Fruit fly (Drosophila melanogaster) whole organism, prepupa: ENCODE data around the gene EndoU.

ENCODE experiments used
- CG3032 ChIP-seq: fragments of 200-800 bp; optimal IDR thresholded peaks from 2 replicates; lab custom pipeline; 2019; ENCODE audit warnings: missing biosample characterization, mild to moderate bottlenecking, missing genetic modification characterization, moderate library complexity
- CG6854 ChIP-seq: fragments of 200-800 bp; sonication (Bioruptor generic); optimal IDR thresholded peaks from 2 replicates; lab custom pipeline; 2017; ENCODE audit warnings: missing biosample characterization, mild to moderate bottlenecking, missing genetic modification characterization
- Eip93F ChIP-seq: fragments of 200-800 bp; sonication (Bioruptor generic); optimal IDR thresholded peaks from 2 replicates; lab custom pipeline; 2016; ENCODE audit warnings: missing biosample characterization, mild to moderate bottlenecking, missing genetic modification characterization
- Hr39 ChIP-seq: fragments of 200-800 bp; sonication (Bioruptor generic); optimal IDR thresholded peaks from 2 replicates; lab custom pipeline; 2016; ENCODE audit warnings: missing biosample characterization, missing genetic modification characterization
- OdsH ChIP-seq: fragments of 200-800 bp; sonication (Bioruptor generic); optimal IDR thresholded peaks from 3 replicates; lab custom pipeline; 2016; ENCODE audit warnings: missing biosample characterization, missing genetic modification characterization
- fkh ChIP-seq: fragments of 200-800 bp; sonication (Bioruptor generic); optimal IDR thresholded peaks from 3 replicates; lab custom pipeline; 2017; ENCODE audit warnings: missing biosample characterization, mild to moderate bottlenecking, missing genetic modification characterization, moderate library complexity
- lz ChIP-seq: fragments of 200-800 bp; sonication (Bioruptor generic); optimal IDR thresholded peaks from 3 replicates; lab custom pipeline; 2016; ENCODE audit warnings: missing biosample characterization, missing genetic modification characterization

DNA sequence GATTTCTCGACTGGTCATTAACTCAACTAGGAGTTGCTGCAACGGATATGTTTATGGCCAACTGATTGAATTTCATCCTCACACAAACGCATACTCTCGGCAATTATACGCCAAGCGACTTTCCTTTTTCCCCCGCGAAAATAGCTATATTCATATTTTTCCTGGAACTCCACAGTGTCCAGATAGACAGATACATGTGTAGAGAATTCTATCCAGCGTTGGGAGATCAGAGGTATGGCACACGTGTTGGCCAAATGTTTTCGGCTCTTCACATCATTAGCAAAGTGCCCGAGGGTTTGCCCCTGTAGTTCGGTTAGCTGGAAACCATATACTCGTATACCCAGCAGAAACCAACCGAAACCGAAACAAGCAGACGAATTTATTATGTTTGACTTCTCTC is 13.5 kb downstream of the EndoU start:
- TF ChIP-seq lz (GFP tag; lab: Kevin White, UChicago) (no peak), OdsH (GFP tag; lab: Kevin White, UChicago) (no peak), CG6854 (GFP tag; lab: Kevin White, UChicago) (no peak), Hr39 (GFP tag; lab: Kevin White, UChicago) (no peak), CG3032 (no peak), fkh (GFP tag; lab: Kevin White, UChicago) (no peak), Eip93F (no peak)
